Fruit fly (Drosophila melanogaster): ENCODE data around the gene CG7142.

The CG7142 gene

dm6 chr3R:18298900-18299321, 19.6 kb upstream of the CG7142 start, which contains the start of gene Dlc90F (continued):
- peak; percentile 80 for TF ChIP-seq zfh2 (GFP tag; optimal IDR thresholded peaks at IDR 0.05)
- peak; percentile 65; the same call in 2 of the 3 replicates for TF ChIP-seq ase (GFP tag; IDR thresholded peaks at IDR 0.05)
- TF ChIP-seq lab (GFP tag; optimal IDR thresholded peaks at IDR 0.05): peak; percentile 67
- peak; percentile 85 for TF ChIP-seq bab2 (GFP tag; optimal IDR thresholded peaks at IDR 0.05)
- peak; percentile 81 for TF ChIP-seq chn (GFP tag; optimal IDR thresholded peaks at IDR 0.05)
- TF ChIP-seq CG15073 (GFP tag; optimal IDR thresholded peaks at IDR 0.05): no peak
- TF ChIP-seq fu2 (GFP tag; optimal IDR thresholded peaks at IDR 0.05): peak; percentile 66
- TF ChIP-seq CG9932 (GFP tag; IDR thresholded peaks at IDR 0.05): peak; percentile 88
- peak; percentile 69 for TF ChIP-seq CG12942 (GFP tag; optimal IDR thresholded peaks at IDR 0.05)
- TF ChIP-seq Dad (GFP tag; optimal IDR thresholded peaks at IDR 0.05): peak; percentile 53
- no peak for TF ChIP-seq CG42726 (GFP tag; IDR thresholded peaks at IDR 0.05; ENCODE audit: partially characterized antibody)
- peak; percentile 44 for TF ChIP-seq CG9727 (GFP tag; optimal IDR thresholded peaks at IDR 0.05)
- peak; percentile 80 for TF ChIP-seq CG2889 (GFP tag; IDR thresholded peaks at IDR 0.05)
- peak; percentile 31 for TF ChIP-seq CG11723 (GFP tag; optimal IDR thresholded peaks at IDR 0.05)
- TF ChIP-seq Hmx (GFP tag; optimal IDR thresholded peaks at IDR 0.05): peak; percentile 24
- peak; percentile 60 for TF ChIP-seq ap (GFP tag; IDR thresholded peaks at IDR 0.05)
- TF ChIP-seq Lpt (GFP tag; optimal IDR thresholded peaks at IDR 0.05): no peak
- no peak for TF ChIP-seq CG11398 (GFP tag; optimal IDR thresholded peaks at IDR 0.05)
- TF ChIP-seq BtbVII (GFP tag; optimal IDR thresholded peaks at IDR 0.05): no peak
- peak; percentile 33 for TF ChIP-seq HmgD (GFP tag; optimal IDR thresholded peaks at IDR 0.05)
- peak; percentile 85 for TF ChIP-seq CG17802 (tag; optimal IDR thresholded peaks at IDR 0.05)
- peak; percentile 55 for TF ChIP-seq CG13287 (GFP tag; IDR thresholded peaks at IDR 0.05; ENCODE audit: partially characterized antibody)
- TF ChIP-seq CG13424 (tag; optimal IDR thresholded peaks at IDR 0.05): peak; percentile 83
- peak; percentile 86 for TF ChIP-seq CHES-1-like (GFP tag; optimal IDR thresholded peaks at IDR 0.05)
- peak; percentile 28; the same call in 1 of the 2 replicates for TF ChIP-seq Ravus (GFP tag; IDR thresholded peaks at IDR 0.05)
- TF ChIP-seq CG13624 (GFP tag; optimal IDR thresholded peaks at IDR 0.05): peak; percentile 88
- TF ChIP-seq pan (optimal IDR thresholded peaks at IDR 0.05): no peak
- peak in 1 of 2 experiments; percentile 81 for TF ChIP-seq pan (GFP tag; optimal IDR thresholded peaks at IDR 0.05 in 1 of 2, IDR thresholded peaks at IDR 0.05 in 1 of 2)
- no peak for TF ChIP-seq CG17568 (GFP tag; optimal IDR thresholded peaks at IDR 0.05)
- TF ChIP-seq ab (GFP tag; optimal IDR thresholded peaks at IDR 0.05): no peak
- peak; percentile 47 for TF ChIP-seq Meics (GFP tag; optimal IDR thresholded peaks at IDR 0.05)
- TF ChIP-seq CG13296 (GFP tag; optimal IDR thresholded peaks at IDR 0.05): no peak
- peak; percentile 95 for TF ChIP-seq gfzf (GFP tag; optimal IDR thresholded peaks at IDR 0.05)
- TF ChIP-seq grn (GFP tag; optimal IDR thresholded peaks at IDR 0.05): no peak
- peak; percentile 54 for TF ChIP-seq her (GFP tag; optimal IDR thresholded peaks at IDR 0.05)
- no peak for TF ChIP-seq lov (optimal IDR thresholded peaks at IDR 0.05)
- TF ChIP-seq lov (GFP tag; IDR thresholded peaks at IDR 0.05): no peak
- TF ChIP-seq psq (GFP tag; optimal IDR thresholded peaks at IDR 0.05): no peak
- TF ChIP-seq pros (GFP tag; optimal IDR thresholded peaks at IDR 0.05): no peak
- no peak for TF ChIP-seq da (GFP tag; optimal IDR thresholded peaks at IDR 0.05)
- no peak for TF ChIP-seq D (optimal IDR thresholded peaks at IDR 0.05)
- TF ChIP-seq D (GFP tag; optimal IDR thresholded peaks at IDR 0.05): peak; percentile 22
- peak; percentile 80 for TF ChIP-seq sisA (GFP tag; IDR thresholded peaks at IDR 0.05)
- no peak for TF ChIP-seq h (optimal IDR thresholded peaks at IDR 0.05)
- peak; percentile 27 for TF ChIP-seq CG1024 (GFP tag; IDR thresholded peaks at IDR 0.05)
- TF ChIP-seq Asciz (GFP tag; optimal IDR thresholded peaks at IDR 0.05): peak; percentile 12
- peak in 1 of 2 experiments; percentile 19 for TF ChIP-seq Dfd (GFP tag; optimal IDR thresholded peaks at IDR 0.05)
- TF ChIP-seq Oaz (GFP tag; IDR thresholded peaks at IDR 0.05): peak; percentile 62
- TF ChIP-seq odd (GFP tag; optimal IDR thresholded peaks at IDR 0.05): no peak
- TF ChIP-seq nerfin-2 (GFP tag; IDR thresholded peaks at IDR 0.05; ENCODE audit: partially characterized antibody): no peak
- peak; percentile 85 for TF ChIP-seq zfh1 (GFP tag; IDR thresholded peaks at IDR 0.05)
- peak; percentile 69; the same call in 1 of the 3 replicates for TF ChIP-seq jigr1 (GFP tag; IDR thresholded peaks at IDR 0.05)
- TF ChIP-seq CG3838 (GFP tag; optimal IDR thresholded peaks at IDR 0.05): peak; percentile 31
